Worm (Caenorhabditis elegans) whole organism, L4 larva: ENCODE data around the gene F07C6.2.

Experiments used
- F37D6.2 ChIP-seq: sonication (generic microtip); optimal IDR thresholded peaks from 2 replicates; lab custom pipeline; 2016; ENCODE audit warnings: mild to moderate bottlenecking, missing genetic modification characterization, missing compliant biosample characterization
- T20F7.1 ChIP-seq: fragments of 200-800 bp; sonication (Bioruptor generic); optimal IDR thresholded peaks from 2 replicates; lab custom pipeline; 2018; ENCODE audit warnings: mild to moderate bottlenecking, missing genetic modification characterization, missing compliant biosample characterization
- Y105C5A.15 ChIP-seq: fragments of 200-800 bp; sonication (Bioruptor generic); IDR thresholded peaks from 2 replicates; pipeline ENCODE4 v1.3.6; 2022; ENCODE audit warnings: missing genetic modification characterization, missing compliant biosample characterization
- ZK337.2 ChIP-seq: fragments of 200-800 bp; sonication (Bioruptor generic); IDR thresholded peaks from 2 replicates; pipeline ENCODE4 v1.3.6; 2022; ENCODE audit warnings: missing genetic modification reagents, missing genetic modification characterization, missing compliant biosample characterization
- aly-2 ChIP-seq: sonication (generic microtip); optimal IDR thresholded peaks from 2 replicates; lab custom pipeline; 2018; ENCODE audit warnings: missing biosample characterization, missing genetic modification characterization
- ama-1 ChIP-seq: fragments of 150-350 bp; optimal IDR thresholded peaks from 2 replicates; lab custom pipeline; 2014; ENCODE audit warnings: inconsistent platforms, mixed read lengths
- ceh-20 ChIP-seq: fragments of 200-800 bp; sonication (Bioruptor generic); IDR thresholded peaks from 2 replicates; pipeline ENCODE4 v1.3.6; 2022; ENCODE audit warnings: missing genetic modification reagents, missing genetic modification characterization, missing compliant biosample characterization
- ces-1 ChIP-seq: fragments of 150-350 bp; sonication (generic microtip); optimal IDR thresholded peaks from 4 replicates; lab custom pipeline; 2014; ENCODE audit warnings: missing biosample characterization, missing genetic modification reagents, missing genetic modification characterization
- ctbp-1 ChIP-seq: fragments of 200-800 bp; sonication (Bioruptor generic); IDR thresholded peaks from 2 replicates; pipeline ENCODE4 v1.3.6; 2022; ENCODE audit warnings: missing genetic modification reagents, missing genetic modification characterization, missing compliant biosample characterization
- daf-12 ChIP-seq: fragments of 150-350 bp; optimal IDR thresholded peaks from 2 replicates; lab custom pipeline; 2014; ENCODE audit warnings: missing biosample characterization, missing genetic modification reagents, missing genetic modification characterization
- daf-16 ChIP-seq, 3 experiments: sonication (generic microtip); optimal IDR thresholded peaks; 2 replicates each; lab custom pipeline; 2016 to 2017; ENCODE audit warnings: missing genetic modification characterization in 3 of 3, missing genetic modification reagents in 3 of 3, mild to moderate bottlenecking in 2 of 3, missing compliant biosample characterization in 2 of 3, missing biosample characterization in 1 of 3, moderate library complexity in 1 of 3
- daf-8 ChIP-seq: fragments of 200-800 bp; sonication (Bioruptor generic); IDR thresholded peaks from 2 replicates; pipeline ENCODE4 v1.3.6; 2022; ENCODE audit warnings: missing genetic modification characterization, missing compliant biosample characterization
- dmd-6 ChIP-seq: fragments of 200-800 bp; sonication (Bioruptor generic); IDR thresholded peaks from 2 replicates; pipeline ENCODE4 v1.3.6; 2022; ENCODE audit warnings: missing genetic modification reagents, missing genetic modification characterization, missing compliant biosample characterization
- dmd-9 ChIP-seq: fragments of 200-800 bp; sonication (Bioruptor generic); IDR thresholded peaks from 2 replicates; pipeline ENCODE4 v1.3.6; 2022; ENCODE audit warnings: missing genetic modification reagents, missing genetic modification characterization, missing compliant biosample characterization
- fkh-10 ChIP-seq: fragments of 150-350 bp; optimal IDR thresholded peaks from 2 replicates; lab custom pipeline; 2014; ENCODE audit warnings: missing biosample characterization, missing genetic modification reagents, missing genetic modification characterization
- hif-1 ChIP-seq, 2 experiments: sonication (generic microtip); optimal IDR thresholded peaks; 2 replicates each; lab custom pipeline; 2016 to 2017; ENCODE audit warnings: missing compliant biosample characterization in 2 of 2, missing genetic modification characterization in 2 of 2, missing genetic modification reagents in 2 of 2, missing genotype in 2 of 2, mild to moderate bottlenecking in 1 of 2
- hlh-30 ChIP-seq: sonication (generic microtip); optimal IDR thresholded peaks from 2 replicates; lab custom pipeline; 2017; ENCODE audit warnings: antibody characterized with exemption, mild to moderate bottlenecking, missing genetic modification characterization, missing compliant biosample characterization; ENCODE audit not compliant: insufficient read depth
- hmg-1.1 ChIP-seq: fragments of 200-800 bp; sonication (Bioruptor generic); IDR thresholded peaks from 2 replicates; pipeline ENCODE4 v1.3.6; 2022; ENCODE audit warnings: missing genetic modification reagents, missing genetic modification characterization, missing compliant biosample characterization
- lin-38 ChIP-seq: fragments of 200-800 bp; sonication (Bioruptor generic); IDR thresholded peaks from 2 replicates; pipeline ENCODE4 v1.3.6; 2022; ENCODE audit warnings: missing genetic modification reagents, missing genetic modification characterization, missing compliant biosample characterization
- lsy-2 ChIP-seq, 2 experiments: fragments of 150-350 bp in 1 of 2; sonication (generic microtip) in 1 of 2; optimal IDR thresholded peaks; 2 replicates each; lab custom pipeline; 2014 to 2017; ENCODE audit warnings: missing biosample characterization in 2 of 2, missing genetic modification characterization in 2 of 2
- madf-9 ChIP-seq: fragments of 200-800 bp; sonication (Bioruptor generic); conservative IDR thresholded peaks from 2 replicates; pipeline ENCODE4 v1.3.6; 2022; ENCODE audit warnings: missing genetic modification reagents, missing genetic modification characterization, missing compliant biosample characterization
- mxl-2 ChIP-seq: fragments of 200-800 bp; sonication (Bioruptor generic); conservative IDR thresholded peaks from 2 replicates; pipeline ENCODE4 v1.3.6; 2022; ENCODE audit warnings: missing genetic modification reagents, missing genetic modification characterization, missing compliant biosample characterization
- mxl-3 ChIP-seq: fragments of 200-800 bp; sonication (Bioruptor generic); optimal IDR thresholded peaks from 2 replicates; lab custom pipeline; 2018; ENCODE audit warnings: mild to moderate bottlenecking, missing genetic modification characterization, missing compliant biosample characterization
- nhr-10 ChIP-seq: fragments of 150-350 bp; optimal IDR thresholded peaks from 2 replicates; lab custom pipeline; 2014; ENCODE audit warnings: missing biosample characterization, missing genetic modification characterization
- nhr-111 ChIP-seq: fragments of 200-800 bp; sonication (Bioruptor generic); optimal IDR thresholded peaks from 2 replicates; lab custom pipeline; 2018; ENCODE audit warnings: mild to moderate bottlenecking, missing genetic modification characterization, missing compliant biosample characterization
- nhr-237 ChIP-seq: sonication (generic microtip); optimal IDR thresholded peaks from 2 replicates; lab custom pipeline; 2017; ENCODE audit warnings: missing biosample characterization, missing genetic modification characterization
- nhr-42 ChIP-seq: fragments of 200-800 bp; sonication (Bioruptor generic); IDR thresholded peaks from 2 replicates; pipeline ENCODE4 v1.3.6; 2022; ENCODE audit warnings: missing genetic modification characterization, missing compliant biosample characterization
- nhr-76 ChIP-seq: fragments of 150-350 bp; optimal IDR thresholded peaks from 2 replicates; lab custom pipeline; 2014; ENCODE audit warnings: missing biosample characterization, missing genetic modification characterization
- set-16 ChIP-seq: fragments of 200-800 bp; sonication (Bioruptor generic); IDR thresholded peaks from 2 replicates; pipeline ENCODE4 v1.3.6; 2022; ENCODE audit warnings: missing genetic modification reagents, missing genetic modification characterization, missing compliant biosample characterization
- skn-1 ChIP-seq: fragments of 150-350 bp; optimal IDR thresholded peaks from 2 replicates; lab custom pipeline; 2014; ENCODE audit warnings: missing biosample characterization, missing genetic modification characterization
- snpc-4 ChIP-seq: fragments of 150-350 bp; optimal IDR thresholded peaks from 2 replicates; lab custom pipeline; 2014; ENCODE audit warnings: missing biosample characterization, missing genetic modification characterization
- spr-1 ChIP-seq: sonication (generic microtip); optimal IDR thresholded peaks from 2 replicates; lab custom pipeline; 2016; ENCODE audit warnings: mild to moderate bottlenecking, missing genetic modification characterization, missing compliant biosample characterization
- tra-1 ChIP-seq: fragments of 200-800 bp; sonication (Bioruptor generic); IDR thresholded peaks from 2 replicates; pipeline ENCODE4 v1.3.6; 2022; ENCODE audit warnings: missing genetic modification reagents, missing genetic modification characterization, missing compliant biosample characterization
- unc-130 ChIP-seq: sonication (generic microtip); optimal IDR thresholded peaks from 2 replicates; lab custom pipeline; 2016; ENCODE audit warnings: missing genetic modification reagents, missing genetic modification characterization, missing compliant biosample characterization
- vab-7 ChIP-seq: fragments of 200-800 bp; sonication (Bioruptor generic); IDR thresholded peaks from 2 replicates; pipeline ENCODE4 v1.3.6; 2022; ENCODE audit warnings: missing genetic modification reagents, missing genetic modification characterization, missing compliant biosample characterization
- zag-1 ChIP-seq: fragments of 150-350 bp; optimal IDR thresholded peaks from 2 replicates; lab custom pipeline; 2014; ENCODE audit warnings: missing biosample characterization, missing genetic modification characterization
- zfp-2 ChIP-seq: sonication (generic microtip); optimal IDR thresholded peaks from 2 replicates; lab custom pipeline; 2016; ENCODE audit warnings: mild to moderate bottlenecking, missing genetic modification characterization, missing compliant biosample characterization
- zip-11 ChIP-seq: fragments of 200-800 bp; sonication (Bioruptor generic); IDR thresholded peaks from 2 replicates; pipeline ENCODE4 v1.3.6; 2022; ENCODE audit warnings: missing genetic modification characterization, missing compliant biosample characterization
- zip-2 ChIP-seq: fragments of 150-350 bp; optimal IDR thresholded peaks from 2 replicates; lab custom pipeline; 2014; ENCODE audit warnings: missing biosample characterization, missing genetic modification characterization

Gene F07C6.2

ce11 chrIV:12771414-12771813 is 19.6 kb upstream of the F07C6.2 start (continued):
- TF ChIP-seq lsy-2 (tag; optimal IDR thresholded peaks at IDR 0.05; lab: Kevin White, UChicago): peak; percentile 48 to 65
- TF ChIP-seq aly-2 (tag; lab: Kevin White, UChicago): no peak
- TF ChIP-seq skn-1 (tag; lab: Kevin White, UChicago): no peak
- TF ChIP-seq spr-1 (tag; lab: Kevin White, UChicago): no peak
- peak; percentile 72 for TF ChIP-seq F37D6.2 (tag; lab: Kevin White, UChicago)
- TF ChIP-seq fkh-10 (GFP tag; lab: Kevin White, UChicago): peak; percentile 60
- TF ChIP-seq tra-1 (GFP tag; lab: Robert Waterston, UW): 0 out of 2 replicates have a peak, but pooled peaks have one; percentile 16
- TF ChIP-seq nhr-42 (GFP tag; lab: Robert Waterston, UW): no peak
- TF ChIP-seq zip-11 (GFP tag; lab: Robert Waterston, UW): no peak
- TF ChIP-seq ceh-20 (GFP tag; lab: Robert Waterston, UW): 0 out of 2 replicates have a peak, but pooled peaks have one; percentile 22
- no peak for TF ChIP-seq nhr-111 (GFP tag; lab: Kevin White, UChicago)
- no peak for TF ChIP-seq daf-12
- peak; percentile 82 for TF ChIP-seq hlh-30
- TF ChIP-seq vab-7 (GFP tag; lab: Robert Waterston, UW): peak; percentile 68; the same call in 1 of the 2 replicates
- peak; percentile 74 for TF ChIP-seq ctbp-1
- no peak for TF ChIP-seq zfp-2
- TF ChIP-seq hmg-1.1: peak; percentile 85
- TF ChIP-seq mxl-2 (GFP tag; lab: Robert Waterston, UW): 0 out of 2 replicates have a peak, but pooled peaks have one; percentile 52
- peak; percentile 93 for TF ChIP-seq set-16 (GFP tag; lab: Robert Waterston, UW)
- TF ChIP-seq mxl-3 (GFP tag; lab: Kevin White, UChicago): peak; percentile 76

DNA sequence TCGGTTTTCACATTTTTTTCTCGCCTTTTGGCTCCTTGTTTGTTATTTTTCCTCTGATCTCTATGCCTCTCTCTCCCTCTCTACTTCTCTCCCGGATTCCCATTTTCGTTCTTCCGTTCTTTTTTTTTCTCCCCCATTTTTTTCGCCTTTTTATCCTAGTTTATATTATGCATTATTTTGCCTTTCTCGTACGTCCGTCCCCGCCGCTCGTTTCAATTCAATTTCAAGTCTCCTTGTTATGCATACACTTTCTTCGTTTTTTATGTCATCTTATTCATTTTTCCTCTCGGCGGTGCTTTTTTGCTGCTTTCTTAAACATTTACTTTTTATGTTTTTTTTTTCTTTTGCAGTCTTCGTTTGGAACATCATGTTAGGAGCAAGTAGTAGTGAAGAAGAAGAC is 17.5 kb upstream of the F07C6.2 start, which contains the start of gene unc-31:
Gene unc-31, plus strand, starts transcription at position 349 of the 400 bp plus-strand sequence.
- no peak for TF ChIP-seq nhr-10 (tag; lab: Kevin White, UChicago)
- no peak for TF ChIP-seq daf-8 (GFP tag; lab: Robert Waterston, UW)
- TF ChIP-seq Y105C5A.15 (GFP tag; lab: Robert Waterston, UW): no peak
- no peak for TF ChIP-seq nhr-237 (tag; lab: Kevin White, UChicago)
- TF ChIP-seq nhr-76: no peak
- TF ChIP-seq dmd-9 (GFP tag; lab: Robert Waterston, UW): no peak
- TF ChIP-seq dmd-6 (GFP tag; lab: Robert Waterston, UW): no peak
- peak; percentile 35; the same call in 1 of the 2 replicates for TF ChIP-seq ctbp-1
- TF ChIP-seq ZK337.2 (GFP tag; lab: Robert Waterston, UW): no peak
- no peak for TF ChIP-seq hmg-1.1
- TF ChIP-seq ces-1 (GFP tag; lab: Kevin White, UChicago): peak; percentile 30
- TF ChIP-seq zag-1 (tag; lab: Kevin White, UChicago): no peak
- TF ChIP-seq T20F7.1 (GFP tag; lab: Kevin White, UChicago): no peak
- TF ChIP-seq daf-16 (GFP tag; optimal IDR thresholded peaks at IDR 0.05; lab: Kevin White, UChicago): no peak
- no peak for TF ChIP-seq daf-16 (tag; optimal IDR thresholded peaks at IDR 0.05; lab: Kevin White, UChicago)
- TF ChIP-seq madf-9 (GFP tag; lab: Robert Waterston, UW): no peak
- no peak for TF ChIP-seq lin-38 (GFP tag; lab: Robert Waterston, UW)
- no peak for TF ChIP-seq unc-130 (GFP tag; lab: Kevin White, UChicago)
- peak; percentile 71 for TF ChIP-seq fkh-10 (GFP tag; lab: Kevin White, UChicago)
- TF ChIP-seq spr-1 (tag; lab: Kevin White, UChicago): no peak
- no peak for TF ChIP-seq ama-1
- TF ChIP-seq zip-2: no peak
- TF ChIP-seq hif-1 (tag; optimal IDR thresholded peaks at IDR 0.05; lab: Kevin White, UChicago): no peak
- no peak for TF ChIP-seq snpc-4 (tag; lab: Kevin White, UChicago)
